Fruit fly (Drosophila melanogaster) Kc167 (cell line): ENCODE measurements around the gene CG31145.

ENCODE experiments used
- Myc ChIP-seq: fragments of >200 bp; optimal IDR thresholded peaks from 2 replicates; lab custom pipeline; 2017; ENCODE audit warnings: missing external identifiers
- Sin3A ChIP-seq: fragments of >200 bp; optimal IDR thresholded peaks from 2 replicates; lab custom pipeline; 2018; ENCODE audit warnings: missing external identifiers
- h ChIP-seq: fragments of >200 bp; optimal IDR thresholded peaks from 3 replicates; lab custom pipeline; 2018; ENCODE audit warnings: missing external identifiers
- insv ChIP-seq: fragments of >200 bp; optimal IDR thresholded peaks from 3 replicates; lab custom pipeline; 2018; ENCODE audit warnings: missing external identifiers
- psq ChIP-seq: fragments of >200 bp; optimal IDR thresholded peaks from 2 replicates; lab custom pipeline; 2017; ENCODE audit warnings: missing external identifiers
- ttk ChIP-seq: sonication (Bioruptor generic); optimal IDR thresholded peaks from 2 replicates; lab custom pipeline; 2017; ENCODE audit warnings: missing external identifiers

The CG31145 gene

DNA sequence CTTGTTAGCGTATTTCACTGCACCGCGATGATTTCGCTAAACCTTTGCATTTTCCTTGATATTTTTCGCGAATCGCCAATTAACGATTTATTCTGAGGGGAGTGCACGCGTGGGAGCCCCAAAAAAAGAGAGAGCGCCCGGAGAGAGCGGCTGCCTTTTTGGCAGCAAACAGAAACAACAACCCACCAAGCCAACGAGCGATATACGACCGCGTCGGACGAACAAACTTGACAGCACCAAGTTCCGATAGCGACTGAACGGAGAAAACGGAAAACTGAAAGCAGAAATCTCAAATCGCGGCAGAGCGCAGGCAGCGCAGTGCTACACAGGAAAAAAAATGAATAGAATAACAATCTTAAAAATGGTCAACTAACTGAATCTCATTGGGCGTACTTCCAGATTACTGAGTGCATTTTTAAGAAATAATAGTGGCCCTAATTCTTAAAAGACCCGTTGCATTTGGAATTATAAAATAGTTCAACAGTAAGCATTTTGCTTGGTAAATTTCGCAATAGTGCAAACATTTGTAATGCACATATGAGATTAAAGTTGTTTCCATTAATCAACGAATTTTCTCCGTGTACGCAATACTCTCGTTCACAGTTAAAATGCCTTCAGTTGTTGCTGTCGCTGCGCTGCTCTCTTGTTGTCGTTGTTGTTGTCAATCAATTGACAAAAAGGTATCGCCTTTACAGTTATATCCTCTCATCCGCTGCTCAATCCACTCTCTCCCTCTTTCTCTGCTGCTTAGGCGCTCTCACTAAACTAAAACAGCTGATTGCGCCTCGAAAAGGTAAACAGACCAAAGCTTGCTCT lies at the start of gene CG31145:
CG31145 (minus strand) TSS at position 259 of the 816 bp plus-strand sequence.
- TF ChIP-seq h (no peak), Sin3A (no peak), ttk (lab: Kevin White, UChicago) (no peak), insv (lab: Kevin White, UChicago) (no peak), psq (lab: Kevin White, UChicago) (no peak), Myc (lab: Kevin White, UChicago) (no peak)

DNA sequence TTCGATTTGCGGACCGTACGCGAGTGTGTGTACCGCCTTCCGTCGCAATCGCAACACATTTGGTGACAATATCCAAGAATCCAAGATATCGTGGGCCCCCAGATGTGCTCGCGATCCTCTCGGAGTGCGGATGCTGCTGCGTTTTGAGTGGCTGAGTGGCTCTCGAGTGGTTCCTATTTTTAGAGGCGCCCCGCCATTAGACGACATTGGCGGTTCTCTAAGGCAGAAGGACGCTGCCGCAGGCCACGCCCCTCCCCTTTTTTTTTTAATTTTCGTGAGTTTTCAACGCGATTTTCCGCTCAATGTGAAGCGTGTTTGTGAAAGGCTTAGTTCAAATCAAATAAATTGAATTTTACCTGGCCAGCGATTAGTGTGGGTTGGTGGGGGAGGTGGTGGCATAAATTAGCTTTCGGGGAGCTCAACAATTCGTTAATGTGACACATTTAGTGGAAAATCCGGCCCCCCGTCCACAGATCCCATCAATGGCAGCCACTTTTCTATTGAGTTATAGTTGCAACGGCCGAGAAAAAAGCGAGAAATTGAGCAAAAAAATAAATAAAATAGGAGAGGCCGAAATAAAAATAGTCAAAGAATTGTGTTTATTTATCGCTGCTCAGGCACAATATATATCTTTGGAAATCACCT lies 49.0 kb upstream of the CG31145 start, which contains the start of gene nau:
nau (minus strand) TSS at position 61 of the 645 bp plus-strand sequence.
- no peak for TF ChIP-seq insv (lab: Kevin White, UChicago)
- no peak for TF ChIP-seq psq (lab: Kevin White, UChicago)
- no peak for TF ChIP-seq Sin3A
- no peak for TF ChIP-seq ttk (lab: Kevin White, UChicago)
- TF ChIP-seq Myc (lab: Kevin White, UChicago): no peak
- no peak for TF ChIP-seq h

DNA sequence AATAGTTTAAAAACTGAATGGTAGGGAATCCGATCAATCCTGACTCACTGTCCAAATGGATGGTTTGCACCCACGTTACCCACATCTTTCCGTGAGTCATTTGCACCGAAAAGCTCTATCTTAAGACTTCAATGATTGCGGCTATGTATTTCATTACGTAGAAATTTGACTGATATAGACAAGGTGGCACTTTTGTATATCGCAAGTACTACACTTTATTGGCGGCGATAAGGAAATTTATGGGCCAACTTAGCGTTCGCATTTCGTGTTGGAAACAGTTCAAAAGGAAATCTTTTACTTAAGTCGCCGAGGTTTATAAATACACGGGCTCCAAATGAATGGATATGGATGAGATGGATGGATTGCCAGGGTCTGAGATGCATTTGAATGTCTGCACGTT lies 45.4 kb upstream of the CG31145 start:
- TF ChIP-seq psq (lab: Kevin White, UChicago): no peak

DNA sequence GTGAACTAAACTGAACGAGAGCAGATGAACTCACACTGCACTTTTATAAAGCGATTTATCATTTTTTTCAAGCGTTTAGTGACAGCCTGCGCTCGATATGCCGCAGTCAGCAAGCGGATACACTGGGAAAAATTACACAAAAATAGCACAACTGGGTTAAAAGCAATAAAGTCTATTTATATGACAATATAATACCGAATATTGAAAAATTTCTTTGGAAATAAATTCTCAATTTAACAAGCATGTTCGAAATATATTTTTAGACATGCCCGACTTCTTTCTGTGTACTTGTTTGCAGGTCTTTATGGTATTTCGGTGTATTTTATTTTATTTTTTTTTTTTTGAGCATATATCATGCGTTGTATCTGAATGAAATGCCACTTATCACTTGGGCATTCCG lies 44.4 kb upstream of the CG31145 start:
- TF ChIP-seq ttk (lab: Kevin White, UChicago) (no peak), Myc (lab: Kevin White, UChicago) (no peak), insv (lab: Kevin White, UChicago) (no peak), Sin3A (no peak), h (no peak)

DNA sequence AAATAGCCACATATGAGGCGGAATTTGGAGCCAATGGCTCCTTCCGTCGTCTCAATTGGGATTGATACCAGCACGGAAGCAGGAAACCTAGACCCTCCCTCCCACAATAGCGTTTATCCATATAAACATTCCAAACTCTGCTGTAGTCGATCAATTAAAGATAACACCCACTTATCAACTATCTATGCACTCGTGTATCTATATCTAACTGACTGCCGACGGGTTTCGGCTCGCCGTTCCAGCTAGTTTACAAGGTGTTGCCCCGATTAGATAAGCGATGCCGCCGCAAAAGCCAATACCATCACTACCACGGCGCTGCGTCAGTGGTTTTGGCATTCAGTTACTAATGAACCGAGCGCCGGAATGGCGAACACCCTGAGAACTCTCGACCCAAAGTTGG lies 41.7 kb upstream of the CG31145 start, which contains the start of gene CG10300:
CG10300 (plus strand) TSS at position 333 of the 400 bp plus-strand sequence.
- TF ChIP-seq h: no peak
- no peak for TF ChIP-seq insv (lab: Kevin White, UChicago)
- no peak for TF ChIP-seq psq (lab: Kevin White, UChicago)
- no peak for TF ChIP-seq Myc (lab: Kevin White, UChicago)
- no peak for TF ChIP-seq Sin3A
- no peak for TF ChIP-seq ttk (lab: Kevin White, UChicago)

DNA sequence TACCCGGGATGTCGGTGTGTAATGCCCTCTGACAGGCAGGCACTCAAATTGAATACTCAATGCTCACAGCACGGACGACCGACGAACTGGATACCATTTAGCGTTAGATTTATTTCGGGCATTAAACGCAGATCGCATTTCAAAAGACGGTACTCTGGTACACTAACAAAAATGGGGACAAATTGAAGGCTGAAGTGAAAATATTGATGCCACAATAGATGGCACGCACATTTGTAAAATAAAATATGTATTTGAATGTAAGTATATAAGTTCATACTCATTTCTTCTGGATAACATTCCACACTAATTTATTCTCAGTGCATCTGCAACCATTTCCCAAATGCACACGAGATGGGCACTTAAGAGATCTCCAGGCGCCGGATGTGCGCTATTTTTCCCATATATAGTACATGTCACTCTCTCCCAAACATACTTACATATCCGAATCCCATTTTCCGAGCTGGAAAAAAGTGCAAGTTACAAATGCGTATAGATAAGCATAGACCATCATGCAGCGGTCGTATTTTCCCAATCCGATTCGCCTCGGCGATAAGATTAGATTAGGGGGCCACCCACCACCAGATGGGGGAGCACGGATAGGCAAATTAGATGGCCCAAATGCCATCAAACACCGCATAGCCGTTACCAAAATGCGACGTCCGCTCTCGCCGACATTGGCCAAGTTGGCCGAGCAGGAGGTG lies 40.2 kb upstream of the CG31145 start, which contains the start of gene CG10301:
CG10301 (plus strand) TSS at position 651 of the 701 bp plus-strand sequence.
- no peak for TF ChIP-seq Myc (lab: Kevin White, UChicago)
- no peak for TF ChIP-seq insv (lab: Kevin White, UChicago)
- TF ChIP-seq h: no peak
- no peak for TF ChIP-seq ttk (lab: Kevin White, UChicago)
- TF ChIP-seq psq (lab: Kevin White, UChicago): no peak
- no peak for TF ChIP-seq Sin3A

DNA sequence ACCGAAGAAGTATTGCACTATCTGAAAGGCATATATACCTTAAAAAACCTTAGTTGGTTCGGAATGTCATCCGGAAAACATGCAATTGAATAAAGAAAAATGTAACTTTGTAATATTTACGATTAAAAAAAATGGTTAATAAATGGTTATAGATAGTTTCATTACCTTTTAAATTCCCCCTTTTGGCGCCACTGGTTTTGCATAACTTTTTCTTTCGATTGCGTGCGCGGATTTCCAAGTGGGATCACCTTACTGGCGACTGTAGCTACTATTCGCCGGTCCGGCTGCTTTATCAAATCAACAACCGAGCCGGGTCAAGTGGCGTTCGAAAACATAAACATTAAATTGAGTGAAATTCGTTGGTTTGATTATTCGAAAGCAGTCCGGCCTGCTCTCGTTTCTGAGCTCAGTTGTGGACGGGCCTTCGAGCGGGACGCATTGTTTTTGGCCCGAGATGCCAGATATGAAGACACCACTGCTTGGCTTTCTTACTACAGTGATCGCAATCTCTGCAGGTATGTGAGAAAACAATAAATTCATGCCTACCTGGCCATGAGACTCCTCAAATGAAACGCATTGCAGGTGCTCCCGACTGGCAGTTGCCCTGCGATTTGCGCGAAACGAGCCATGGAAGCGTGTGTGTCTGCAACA lies 35.0 kb upstream of the CG31145 start, which contains the start of gene Gba1b:
Gba1b (plus strand) TSS at position 422 of the 651 bp plus-strand sequence.
- TF ChIP-seq ttk (lab: Kevin White, UChicago) (no peak), insv (lab: Kevin White, UChicago) (no peak), Sin3A (no peak), Myc (lab: Kevin White, UChicago) (no peak), h (no peak), psq (lab: Kevin White, UChicago) (no peak)

DNA sequence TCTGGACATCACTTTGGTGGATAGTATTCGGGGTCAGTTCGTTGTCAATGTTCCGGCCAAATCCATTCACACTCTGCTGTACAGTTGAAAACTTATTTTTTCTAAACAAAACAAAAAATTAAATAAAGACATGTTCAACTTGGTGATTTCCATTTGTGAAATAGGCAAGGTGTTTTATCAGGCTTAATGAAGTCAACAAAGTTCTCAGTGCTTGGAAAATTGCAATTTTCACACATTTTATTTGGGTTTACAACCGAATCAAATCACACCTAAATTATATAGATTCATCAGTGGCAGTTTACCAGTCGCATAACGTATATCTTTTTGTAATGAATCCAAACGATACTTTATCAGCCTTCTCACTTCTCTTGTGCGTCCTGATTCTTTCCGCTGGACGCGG lies 33.0 kb upstream of the CG31145 start, which contains the start of gene Qsox4:
Qsox4 (plus strand) TSS at position 301 of the 400 bp plus-strand sequence.
- TF ChIP-seq h (no peak), psq (lab: Kevin White, UChicago) (no peak), ttk (lab: Kevin White, UChicago) (no peak), insv (lab: Kevin White, UChicago) (no peak), Sin3A (no peak), Myc (lab: Kevin White, UChicago) (no peak)

DNA sequence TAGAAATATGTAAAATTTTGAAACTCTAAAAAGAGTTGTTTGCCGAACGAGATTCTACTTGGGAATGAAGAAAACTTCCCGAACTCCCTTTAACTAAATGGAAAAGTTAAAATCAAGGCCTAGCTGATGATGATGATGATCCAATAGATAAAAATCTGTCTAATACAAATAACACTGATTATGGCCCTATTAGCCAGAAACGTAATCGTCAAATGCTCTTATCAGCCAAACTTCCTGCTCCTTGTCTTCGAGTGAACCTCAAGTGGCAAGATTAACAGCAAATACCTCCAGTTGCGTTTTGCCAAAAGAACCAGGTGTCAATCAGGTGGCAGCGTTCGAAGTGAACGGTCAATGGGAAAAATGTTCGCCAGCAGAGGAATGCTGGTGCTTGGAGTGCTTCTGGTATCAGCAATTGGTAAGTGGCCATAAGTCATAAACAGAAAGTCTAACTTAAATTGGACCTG lies 30.9 kb upstream of the CG31145 start, which contains the start of the genes CG31468 and Gba1a:
CG31468 (minus strand) TSS at position 51 of the 464 bp plus-strand sequence.
Gba1a (plus strand) TSS at position 318 of the 464 bp plus-strand sequence.
- no peak for TF ChIP-seq psq (lab: Kevin White, UChicago)
- TF ChIP-seq ttk (lab: Kevin White, UChicago): no peak
- TF ChIP-seq Myc (lab: Kevin White, UChicago): no peak
- TF ChIP-seq insv (lab: Kevin White, UChicago): no peak
- no peak for TF ChIP-seq Sin3A
- TF ChIP-seq h: no peak

DNA sequence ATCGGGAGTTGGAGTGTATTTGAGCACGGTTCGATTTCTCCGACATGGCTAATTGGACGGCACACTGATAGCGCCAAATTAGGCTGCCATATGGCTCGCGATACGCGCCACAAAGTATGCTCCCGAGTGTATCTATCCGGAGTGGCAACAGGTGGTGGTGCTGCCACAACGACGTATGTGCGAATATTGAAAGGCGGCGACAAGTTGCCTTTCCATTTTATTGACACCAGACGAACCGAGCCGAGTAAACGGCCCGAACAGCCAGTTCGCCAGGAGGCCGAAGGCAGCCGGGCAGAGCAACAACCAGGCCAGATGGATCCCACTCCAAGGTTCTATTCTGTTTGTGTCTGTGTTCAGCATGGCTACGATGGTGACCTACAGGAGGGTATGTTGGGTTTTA lies 29.4 kb upstream of the CG31145 start, which contains the start of gene prt:
prt (minus strand) TSS at position 193 of the 400 bp plus-strand sequence.
- TF ChIP-seq insv (lab: Kevin White, UChicago): no peak
- no peak for TF ChIP-seq ttk (lab: Kevin White, UChicago)
- no peak for TF ChIP-seq Myc (lab: Kevin White, UChicago)
- no peak for TF ChIP-seq Sin3A
- no peak for TF ChIP-seq h
- no peak for TF ChIP-seq psq (lab: Kevin White, UChicago)

DNA sequence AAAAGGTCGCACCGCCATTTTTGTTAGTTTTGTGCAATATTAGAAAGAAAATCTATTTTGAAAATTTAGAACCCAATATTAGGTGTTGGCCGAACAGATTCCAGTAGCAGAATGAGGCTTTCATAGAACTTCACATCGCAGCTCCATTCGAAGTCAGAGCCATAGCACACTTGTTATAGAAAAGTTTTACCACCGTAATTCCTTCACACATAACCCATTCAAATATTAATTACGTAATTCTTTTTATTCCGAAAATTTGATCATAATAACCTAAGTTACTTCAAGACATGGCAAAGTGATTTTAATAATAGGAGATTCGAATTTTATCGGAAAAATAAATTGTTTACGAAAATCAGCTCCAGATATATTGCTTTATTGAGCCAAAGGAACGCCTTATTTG lies 26.7 kb upstream of the CG31145 start, which contains the start of gene CG10252:
CG10252 (minus strand) TSS at position 101 of the 400 bp plus-strand sequence.
- no peak for TF ChIP-seq Myc (lab: Kevin White, UChicago)
- TF ChIP-seq insv (lab: Kevin White, UChicago): no peak
- TF ChIP-seq h: no peak
- TF ChIP-seq psq (lab: Kevin White, UChicago): no peak
- TF ChIP-seq ttk (lab: Kevin White, UChicago): no peak
- no peak for TF ChIP-seq Sin3A
